Worm (Caenorhabditis elegans): Measurements from ENCODE around the gene acdh-8.

acdh-8 gene

ce11 chrII:5772547-5773142 is 21.6 kb upstream of the acdh-8 start (continued):
- no peak for TF ChIP-seq pax-3 (tag; optimal IDR thresholded peaks at IDR 0.05)
- TF ChIP-seq ceh-88 (GFP tag; IDR thresholded peaks at IDR 0.05): no peak
- TF ChIP-seq lin-13 (GFP tag; optimal IDR thresholded peaks at IDR 0.05): peak; percentile 28
- TF ChIP-seq mdl-1 (tag; optimal IDR thresholded peaks at IDR 0.05): peak in 1 of 2 experiments; percentile 50
- no peak for TF ChIP-seq sptf-1 (tag; optimal IDR thresholded peaks at IDR 0.05)
- TF ChIP-seq skn-1 (tag; optimal IDR thresholded peaks at IDR 0.05): peak; percentile 20
- no peak for TF ChIP-seq egl-27 (tag; optimal IDR thresholded peaks at IDR 0.05)
- TF ChIP-seq hlh-17 (GFP tag; optimal IDR thresholded peaks at IDR 0.05; ENCODE audit: borderline replicate concordance): no peak
- no peak for TF ChIP-seq unc-30 (tag; optimal IDR thresholded peaks at IDR 0.05)
- no peak for TF ChIP-seq blmp-1 (tag; optimal IDR thresholded peaks at IDR 0.05)
- TF ChIP-seq pag-3 (tag; optimal IDR thresholded peaks at IDR 0.05; ENCODE audit: borderline replicate concordance, insufficient read depth): no peak
- peak; percentile 63 for TF ChIP-seq nhr-47 (tag; optimal IDR thresholded peaks at IDR 0.05)
- no peak for TF ChIP-seq hlh-4 (tag; optimal IDR thresholded peaks at IDR 0.05)
- TF ChIP-seq zag-1 (tag; optimal IDR thresholded peaks at IDR 0.05): no peak
- peak; percentile 59 for TF ChIP-seq nhr-19 (GFP tag; conservative IDR thresholded peaks at IDR 0.05)
- no peak for TF ChIP-seq unc-98 (GFP tag; IDR thresholded peaks at IDR 0.05)
- TF ChIP-seq sox-4 (tag; optimal IDR thresholded peaks at IDR 0.05): no peak
- TF ChIP-seq mab-9 (GFP tag; IDR thresholded peaks at IDR 0.05): no peak
- TF ChIP-seq C16A3.4 (tag; optimal IDR thresholded peaks at IDR 0.05): peak; percentile 56
- TF ChIP-seq dsc-1 (tag; optimal IDR thresholded peaks at IDR 0.05): peak; percentile 10
- peak; percentile 9 for TF ChIP-seq mep-1 (tag; optimal IDR thresholded peaks at IDR 0.05)
- no peak for TF ChIP-seq lin-39 (tag; optimal IDR thresholded peaks at IDR 0.05)
- peak; percentile 42 for TF ChIP-seq F16B12.6 (tag; optimal IDR thresholded peaks at IDR 0.05)
- no peak for TF ChIP-seq ztf-4 (tag; optimal IDR thresholded peaks at IDR 0.05)
- TF ChIP-seq ztf-11 (tag; optimal IDR thresholded peaks at IDR 0.05): no peak
- TF ChIP-seq ces-1 (GFP tag; optimal IDR thresholded peaks at IDR 0.05): no peak
- no peak for TF ChIP-seq lin-15B (tag; optimal IDR thresholded peaks at IDR 0.05)
- peak; percentile 38 for TF ChIP-seq unc-130 (tag; optimal IDR thresholded peaks at IDR 0.05)
- no peak for TF ChIP-seq unc-62 (GFP tag; optimal IDR thresholded peaks at IDR 0.05)
- TF ChIP-seq fkh-8 (tag; optimal IDR thresholded peaks at IDR 0.05): peak; percentile 16
- no peak for TF ChIP-seq nhr-12 (tag; optimal IDR thresholded peaks at IDR 0.05)
- TF ChIP-seq snu-23 (GFP tag; optimal IDR thresholded peaks at IDR 0.05): peak; percentile 73
- TF ChIP-seq sup-37 (GFP tag; optimal IDR thresholded peaks at IDR 0.05): no peak
- TF ChIP-seq elt-3 (tag; optimal IDR thresholded peaks at IDR 0.05): peak in 1 of 6 experiments; percentile 13
- no peak for TF ChIP-seq pqm-1 (tag; optimal IDR thresholded peaks at IDR 0.05)
- TF ChIP-seq fos-1 (tag; optimal IDR thresholded peaks at IDR 0.05): no peak
- TF ChIP-seq ceh-63 (GFP tag; optimal IDR thresholded peaks at IDR 0.05): no peak
- no peak for TF ChIP-seq nhr-84 (tag; optimal IDR thresholded peaks at IDR 0.05)
- TF ChIP-seq alr-1 (tag; optimal IDR thresholded peaks at IDR 0.05; ENCODE audit: borderline replicate concordance): no peak
- TF ChIP-seq irx-1 (tag; optimal IDR thresholded peaks at IDR 0.05): no peak
- no peak for TF ChIP-seq fkh-4 (tag; optimal IDR thresholded peaks at IDR 0.05; ENCODE audit: borderline replicate concordance)
- TF ChIP-seq ceh-90 (tag; optimal IDR thresholded peaks at IDR 0.05): no peak
- no peak for TF ChIP-seq mef-2 (tag; optimal IDR thresholded peaks at IDR 0.05)
- TF ChIP-seq tbx-2 (tag; optimal IDR thresholded peaks at IDR 0.05): no peak
- TF ChIP-seq lin-35 (GFP tag; optimal IDR thresholded peaks at IDR 0.05): peak; percentile 56 to 62
- no peak for TF ChIP-seq nhr-237 (tag; optimal IDR thresholded peaks at IDR 0.05)
- peak; percentile 51 for TF ChIP-seq swsn-7 (tag; optimal IDR thresholded peaks at IDR 0.05)
- peak; percentile 57 for TF ChIP-seq nhr-85 (tag)
- TF ChIP-seq tlp-1 (tag; optimal IDR thresholded peaks at IDR 0.05): no peak
- TF ChIP-seq lsy-2 (tag; optimal IDR thresholded peaks at IDR 0.05): peak; percentile 19 to 53
- TF ChIP-seq dpl-1 (GFP tag; optimal IDR thresholded peaks at IDR 0.05): peak in 2 of 3 experiments; percentile 10 to 18
- TF ChIP-seq Y116A8C.19 (tag; optimal IDR thresholded peaks at IDR 0.05; ENCODE audit: borderline replicate concordance): no peak
- TF ChIP-seq C04F5.9 (tag; optimal IDR thresholded peaks at IDR 0.05): no peak

All from whole organism, L1 larva.